Fruit fly (Drosophila melanogaster): Measurements from ENCODE around the gene CG7406.

dm6 chrX:19081365-19081764, 3.8 kb downstream of the CG7406 start, which contains the start of gene CG14191:
- TF ChIP-seq CG7101 (tag; optimal IDR thresholded peaks at IDR 0.05): no peak
- TF ChIP-seq tj (GFP tag; optimal IDR thresholded peaks at IDR 0.05): no peak
- no peak for TF ChIP-seq CG11617 (GFP tag; optimal IDR thresholded peaks at IDR 0.05)

Measured in whole organism, adult.